Fruit fly (Drosophila melanogaster): Measurements from ENCODE around the gene Zwilch.

Gene Zwilch

dm6 chr3R:31222890-31223569 lies 9.9 kb upstream of the Zwilch start:
- TF ChIP-seq Hr78 (GFP tag; optimal IDR thresholded peaks at IDR 0.05) (no peak), Abd-B (GFP tag; optimal IDR thresholded peaks at IDR 0.05) (no peak), OdsH (GFP tag; optimal IDR thresholded peaks at IDR 0.05) (no peak)

DNA sequence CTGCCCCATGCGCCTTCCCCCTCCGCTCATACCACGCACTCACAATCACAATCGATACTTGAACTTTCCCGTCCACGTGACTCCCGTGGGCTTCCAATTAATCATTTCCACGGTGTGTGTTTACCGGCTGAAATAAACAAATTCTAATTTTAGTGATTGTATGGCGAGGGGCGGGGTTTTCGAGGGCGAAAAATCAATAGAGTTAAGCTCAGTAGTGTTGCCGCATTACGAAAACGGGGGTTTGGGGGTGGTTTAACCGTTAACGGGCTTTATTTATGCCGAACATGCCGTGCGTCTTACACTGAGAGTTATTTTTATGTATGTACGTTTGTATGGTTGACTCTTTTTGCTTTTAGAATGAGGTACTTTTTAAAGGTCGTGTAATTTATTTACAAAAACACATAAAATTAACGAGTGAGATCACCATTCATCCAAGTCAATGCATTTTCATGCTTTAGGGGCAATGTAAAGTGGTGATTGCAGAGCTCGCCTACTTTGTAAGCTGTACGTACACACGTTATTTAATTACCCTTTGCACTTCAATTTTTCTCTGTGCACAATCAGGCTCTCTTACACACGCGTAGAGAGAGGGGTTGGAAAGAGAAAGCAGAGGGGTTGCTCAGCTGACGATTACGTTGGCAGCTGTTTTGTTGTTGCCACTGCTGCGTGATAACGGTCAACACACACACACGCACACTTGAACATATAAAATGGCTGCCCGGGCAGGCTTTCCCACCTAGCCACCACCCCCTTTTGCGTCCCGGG lies 9.1 kb upstream of the Zwilch start:
- TF ChIP-seq HLH106 (tag; optimal IDR thresholded peaks at IDR 0.05) (peak; percentile 58), foxo (GFP tag; optimal IDR thresholded peaks at IDR 0.05) (peak in 1 of 2 experiments; percentile 77), jim (GFP tag; optimal IDR thresholded peaks at IDR 0.05) (no peak), h (GFP tag; optimal IDR thresholded peaks at IDR 0.05) (peak; percentile 83), Hnf4 (GFP tag; optimal IDR thresholded peaks at IDR 0.05) (peak; percentile 46), sv (GFP tag; optimal IDR thresholded peaks at IDR 0.05) (peak; percentile 56), Sp1 (GFP tag; optimal IDR thresholded peaks at IDR 0.05) (peak; percentile 60), dmrt93B (GFP tag; optimal IDR thresholded peaks at IDR 0.05) (peak; percentile 47), usp (GFP tag; optimal IDR thresholded peaks at IDR 0.05) (no peak), OdsH (GFP tag; optimal IDR thresholded peaks at IDR 0.05) (peak; percentile 61), Jra (GFP tag; optimal IDR thresholded peaks at IDR 0.05) (no peak), Vsx2 (GFP tag; optimal IDR thresholded peaks at IDR 0.05; ENCODE audit: partially characterized antibody) (no peak), lola (GFP tag; optimal IDR thresholded peaks at IDR 0.05) (no peak), N (GFP tag; optimal IDR thresholded peaks at IDR 0.05) (no peak), Hr83 (GFP tag; optimal IDR thresholded peaks at IDR 0.05; ENCODE audit: poor library complexity, severe bottlenecking) (no peak), CG32264 (GFP tag; optimal IDR thresholded peaks at IDR 0.05) (peak; percentile 8), Myc (optimal IDR thresholded peaks at IDR 0.05) (no peak), rgr (GFP tag; optimal IDR thresholded peaks at IDR 0.05) (peak; percentile 72), Mio (GFP tag; optimal IDR thresholded peaks at IDR 0.05) (no peak), pan (optimal IDR thresholded peaks at IDR 0.05) (no peak), ey (GFP tag; optimal IDR thresholded peaks at IDR 0.05) (peak; percentile 72), brk (GFP tag; optimal IDR thresholded peaks at IDR 0.05) (no peak), Dif (GFP tag; optimal IDR thresholded peaks at IDR 0.05; ENCODE audit: partially characterized antibody) (no peak), dl (GFP tag; optimal IDR thresholded peaks at IDR 0.05; ENCODE audit: insufficient read depth in 1 of 2, partially characterized antibody in 2 of 2) (no peak), Hr78 (GFP tag; optimal IDR thresholded peaks at IDR 0.05) (no peak), dsf (GFP tag; optimal IDR thresholded peaks at IDR 0.05; ENCODE audit: borderline replicate concordance) (no peak), CG9705 (GFP tag; optimal IDR thresholded peaks at IDR 0.05) (peak; percentile 20), Rel (GFP tag; optimal IDR thresholded peaks at IDR 0.05) (no peak), Rel (tag; optimal IDR thresholded peaks at IDR 0.05) (no peak), GATAd (GFP tag; optimal IDR thresholded peaks at IDR 0.05) (no peak), woc (GFP tag; optimal IDR thresholded peaks at IDR 0.05) (peak; percentile 50), fru (GFP tag; optimal IDR thresholded peaks at IDR 0.05) (peak; percentile 80), Abd-B (GFP tag; optimal IDR thresholded peaks at IDR 0.05) (no peak), CrebA (GFP tag; optimal IDR thresholded peaks at IDR 0.05; ENCODE audit: borderline replicate concordance) (no peak), tai (GFP tag; optimal IDR thresholded peaks at IDR 0.05) (no peak), psq (GFP tag; optimal IDR thresholded peaks at IDR 0.05) (peak; percentile 49), sage (GFP tag; optimal IDR thresholded peaks at IDR 0.05) (no peak), br (GFP tag; optimal IDR thresholded peaks at IDR 0.05) (peak; percentile 70), Dfd (GFP tag; optimal IDR thresholded peaks at IDR 0.05) (no peak)

Measured in whole organism, wandering third instar larva.